Worm (Caenorhabditis elegans): Measurements from ENCODE around the gene srh-231.

srh-231 gene

ce11 chrV:7328092-7328491 is 23.9 kb downstream of the srh-231 start, which contains the start of gene clec-7:
Gene clec-7 (plus strand): TSS chrV:7328392.
- TF ChIP-seq rpc-1 (optimal IDR thresholded peaks at IDR 0.05), result no peak
- no peak for TF ChIP-seq rpc-1 (tag; optimal IDR thresholded peaks at IDR 0.05)
- TF ChIP-seq somi-1 (GFP tag; optimal IDR thresholded peaks at IDR 0.05), result no peak
- no peak for TF ChIP-seq madf-3 (GFP tag; IDR thresholded peaks at IDR 0.05)
- TF ChIP-seq bed-1 (GFP tag; IDR thresholded peaks at IDR 0.05), result no peak
- no peak for TF ChIP-seq Y67H2A.10 (GFP tag; conservative IDR thresholded peaks at IDR 0.05)
- no peak for TF ChIP-seq sdz-38 (tag; optimal IDR thresholded peaks at IDR 0.05)

ce11 chrV:7326928-7327327 is 25.1 kb downstream of the srh-231 start, which contains the start of gene F10G2.4:
Gene F10G2.4 (plus strand): TSS chrV:7327228.
- TF ChIP-seq snpc-1.1 (tag; optimal IDR thresholded peaks at IDR 0.05; ENCODE audit: insufficient read depth), result no peak
- no peak for TF ChIP-seq him-1 (tag; optimal IDR thresholded peaks at IDR 0.05)
- TF ChIP-seq B0336.3 (GFP tag; IDR thresholded peaks at IDR 0.05), result no peak
- no peak for TF ChIP-seq cebp-2 (GFP tag; IDR thresholded peaks at IDR 0.05)
- TF ChIP-seq attf-5 (GFP tag; optimal IDR thresholded peaks at IDR 0.05), result no peak

- TF ChIP-seq repo-1 (tag; optimal IDR thresholded peaks at IDR 0.05), result no peak
- no peak for TF ChIP-seq B0019.2 (GFP tag; conservative IDR thresholded peaks at IDR 0.05)
- no peak for TF ChIP-seq unc-62 (GFP tag; optimal IDR thresholded peaks at IDR 0.05)
- no peak for TF ChIP-seq aptf-2 (GFP tag; conservative IDR thresholded peaks at IDR 0.05)
- TF ChIP-seq rpc-1 (optimal IDR thresholded peaks at IDR 0.05), result no peak
- no peak for TF ChIP-seq rpc-1 (tag; optimal IDR thresholded peaks at IDR 0.05)
- TF ChIP-seq nhr-27 (tag; optimal IDR thresholded peaks at IDR 0.05), result no peak
- no peak for TF ChIP-seq atf-7 (tag; optimal IDR thresholded peaks at IDR 0.05)
- no peak for TF ChIP-seq madf-10 (tag; optimal IDR thresholded peaks at IDR 0.05)
- TF ChIP-seq F49E8.2 (tag; optimal IDR thresholded peaks at IDR 0.05; ENCODE audit: insufficient read depth), result no peak
- TF ChIP-seq F10E7.11 (tag; optimal IDR thresholded peaks at IDR 0.05), result no peak
These were observed 26.8 kb downstream of the srh-231 start, which contains the start of gene srx-92 for ce11 chrV:7325285-7325684. Gene srx-92 (minus strand): TSS chrV:7325385.

- TF ChIP-seq dox-1 (GFP tag; IDR thresholded peaks at IDR 0.05), result no peak
- no peak for TF ChIP-seq tbx-9 (tag; optimal IDR thresholded peaks at IDR 0.05; ENCODE audit: borderline replicate concordance)
- TF ChIP-seq egl-44 (GFP tag; IDR thresholded peaks at IDR 0.05), result no peak
- no peak for TF ChIP-seq hrde-1 (tag; optimal IDR thresholded peaks at IDR 0.05; ENCODE audit: borderline replicate concordance)
- TF ChIP-seq Y53F4B.3 (GFP tag; IDR thresholded peaks at IDR 0.05), result no peak
- no peak for TF ChIP-seq F10E7.11 (tag; optimal IDR thresholded peaks at IDR 0.05)
- no peak for TF ChIP-seq nhr-179 (tag; optimal IDR thresholded peaks at IDR 0.05)
- no peak for TF ChIP-seq egl-18 (GFP tag; IDR thresholded peaks at IDR 0.05)
- TF ChIP-seq let-526 (GFP tag; IDR thresholded peaks at IDR 0.05), result no peak
- TF ChIP-seq ztf-26 (tag; optimal IDR thresholded peaks at IDR 0.05), result no peak
- no peak for TF ChIP-seq nhr-27 (tag; optimal IDR thresholded peaks at IDR 0.05)
- no peak for TF ChIP-seq F52B5.7 (tag; optimal IDR thresholded peaks at IDR 0.05)
- no peak for TF ChIP-seq ceh-27 (GFP tag; optimal IDR thresholded peaks at IDR 0.05)
- TF ChIP-seq hlh-26 (GFP tag; conservative IDR thresholded peaks at IDR 0.05), result no peak
- TF ChIP-seq cebp-2 (GFP tag; IDR thresholded peaks at IDR 0.05), result no peak
- no peak for TF ChIP-seq hsf-1 (GFP tag; IDR thresholded peaks at IDR 0.05)
- TF ChIP-seq aptf-2 (GFP tag; conservative IDR thresholded peaks at IDR 0.05), result no peak
- no peak for TF ChIP-seq F57A8.1 (GFP tag; optimal IDR thresholded peaks at IDR 0.05)
- no peak for TF ChIP-seq him-1 (tag; optimal IDR thresholded peaks at IDR 0.05)
- no peak for TF ChIP-seq lin-35 (GFP tag; optimal IDR thresholded peaks at IDR 0.05)
These were observed 30.1 kb downstream of the srh-231 start, which contains the start of gene F10G2.10 for ce11 chrV:7321915-7322314. Gene F10G2.10 (plus strand): TSS chrV:7322215.
